Fruit fly (Drosophila melanogaster): ENCODE data around the gene CG3698.

CG3698 gene

dm6 chr3L:20789299-20789698 lies 8.9 kb downstream of the CG3698 start:
- TF ChIP-seq sage (GFP tag; optimal IDR thresholded peaks at IDR 0.05), result no peak
- TF ChIP-seq HLH106 (tag; optimal IDR thresholded peaks at IDR 0.05), result no peak
- TF ChIP-seq pan (optimal IDR thresholded peaks at IDR 0.05), result no peak
- TF ChIP-seq N (GFP tag; optimal IDR thresholded peaks at IDR 0.05), result no peak
- TF ChIP-seq Vsx2 (GFP tag; optimal IDR thresholded peaks at IDR 0.05; ENCODE audit: partially characterized antibody), result no peak
- TF ChIP-seq dl (GFP tag; optimal IDR thresholded peaks at IDR 0.05; ENCODE audit: insufficient read depth in 1 of 2, partially characterized antibody in 2 of 2), result no peak

dm6 chr3L:20787835-20788380 lies 10.3 kb downstream of the CG3698 start, which contains the start of gene CG11396:
TSS of gene CG11396 (minus strand) at chr3L:20788137.
- no peak for TF ChIP-seq rgr (GFP tag; optimal IDR thresholded peaks at IDR 0.05)
- no peak for TF ChIP-seq Vsx2 (GFP tag; optimal IDR thresholded peaks at IDR 0.05; ENCODE audit: partially characterized antibody)
- TF ChIP-seq CG32264 (GFP tag; optimal IDR thresholded peaks at IDR 0.05), result no peak
- TF ChIP-seq Hnf4 (GFP tag; optimal IDR thresholded peaks at IDR 0.05), result no peak
- TF ChIP-seq Hr83 (GFP tag; optimal IDR thresholded peaks at IDR 0.05; ENCODE audit: poor library complexity, severe bottlenecking), result peak; percentile 74
- no peak for TF ChIP-seq Dfd (GFP tag; optimal IDR thresholded peaks at IDR 0.05)

dm6 chr3L:20785742-20786427 lies 12.3 kb downstream of the CG3698 start, which contains the start of gene Pcif1:
TSS of gene Pcif1 (minus strand) at chr3L:20786197.
- TF ChIP-seq pan (optimal IDR thresholded peaks at IDR 0.05) (no peak), h (GFP tag; optimal IDR thresholded peaks at IDR 0.05) (peak; percentile 50), Hnf4 (GFP tag; optimal IDR thresholded peaks at IDR 0.05) (peak; percentile 72), sv (GFP tag; optimal IDR thresholded peaks at IDR 0.05) (peak; percentile 16), tai (GFP tag; optimal IDR thresholded peaks at IDR 0.05) (no peak), Rel (GFP tag; optimal IDR thresholded peaks at IDR 0.05) (peak; percentile 41), Rel (tag; optimal IDR thresholded peaks at IDR 0.05) (no peak), HLH106 (tag; optimal IDR thresholded peaks at IDR 0.05) (peak; percentile 17), dsf (GFP tag; optimal IDR thresholded peaks at IDR 0.05; ENCODE audit: borderline replicate concordance) (peak; percentile 59), CG32264 (GFP tag; optimal IDR thresholded peaks at IDR 0.05) (peak; percentile 11), sage (GFP tag; optimal IDR thresholded peaks at IDR 0.05) (peak; percentile 44), brk (GFP tag; optimal IDR thresholded peaks at IDR 0.05) (peak; percentile 83), Hr83 (GFP tag; optimal IDR thresholded peaks at IDR 0.05; ENCODE audit: poor library complexity, severe bottlenecking) (peak; percentile 54), CG9705 (GFP tag; optimal IDR thresholded peaks at IDR 0.05) (peak; percentile 2), dmrt93B (GFP tag; optimal IDR thresholded peaks at IDR 0.05) (no peak), woc (GFP tag; optimal IDR thresholded peaks at IDR 0.05) (peak; percentile 13)

dm6 chr3L:20784812-20785671 lies 13.1 kb downstream of the CG3698 start:
- TF ChIP-seq Rel (GFP tag; optimal IDR thresholded peaks at IDR 0.05) (no peak), Rel (tag; optimal IDR thresholded peaks at IDR 0.05) (peak; percentile 16), sv (GFP tag; optimal IDR thresholded peaks at IDR 0.05) (peak; percentile 39), Mio (GFP tag; optimal IDR thresholded peaks at IDR 0.05) (no peak), br (GFP tag; optimal IDR thresholded peaks at IDR 0.05) (no peak), brk (GFP tag; optimal IDR thresholded peaks at IDR 0.05) (no peak), CG9705 (GFP tag; optimal IDR thresholded peaks at IDR 0.05) (no peak), psq (GFP tag; optimal IDR thresholded peaks at IDR 0.05) (peak; percentile 88), woc (GFP tag; optimal IDR thresholded peaks at IDR 0.05) (peak; percentile 87), fru (GFP tag; optimal IDR thresholded peaks at IDR 0.05) (peak; percentile 36), Hr83 (GFP tag; optimal IDR thresholded peaks at IDR 0.05; ENCODE audit: poor library complexity, severe bottlenecking) (peak; percentile 24), Hr78 (GFP tag; optimal IDR thresholded peaks at IDR 0.05) (no peak), dmrt93B (GFP tag; optimal IDR thresholded peaks at IDR 0.05) (no peak), Vsx2 (GFP tag; optimal IDR thresholded peaks at IDR 0.05; ENCODE audit: partially characterized antibody) (no peak), Dfd (GFP tag; optimal IDR thresholded peaks at IDR 0.05) (no peak), sage (GFP tag; optimal IDR thresholded peaks at IDR 0.05) (peak; percentile 56), HLH106 (tag; optimal IDR thresholded peaks at IDR 0.05) (peak; percentile 53), N (GFP tag; optimal IDR thresholded peaks at IDR 0.05) (no peak), Jra (GFP tag; optimal IDR thresholded peaks at IDR 0.05) (peak; percentile 57), usp (GFP tag; optimal IDR thresholded peaks at IDR 0.05) (no peak), Sp1 (GFP tag; optimal IDR thresholded peaks at IDR 0.05) (peak; percentile 68), rgr (GFP tag; optimal IDR thresholded peaks at IDR 0.05) (peak; percentile 15), h (GFP tag; optimal IDR thresholded peaks at IDR 0.05) (peak; percentile 31), OdsH (GFP tag; optimal IDR thresholded peaks at IDR 0.05) (peak; percentile 25), jim (GFP tag; optimal IDR thresholded peaks at IDR 0.05) (no peak), CrebA (GFP tag; optimal IDR thresholded peaks at IDR 0.05; ENCODE audit: borderline replicate concordance) (no peak), foxo (GFP tag; optimal IDR thresholded peaks at IDR 0.05) (peak in 1 of 2 experiments; percentile 38), dl (GFP tag; optimal IDR thresholded peaks at IDR 0.05; ENCODE audit: insufficient read depth in 1 of 2, partially characterized antibody in 2 of 2) (peak; percentile 90 to 92), ey (GFP tag; optimal IDR thresholded peaks at IDR 0.05) (peak; percentile 33), dsf (GFP tag; optimal IDR thresholded peaks at IDR 0.05; ENCODE audit: borderline replicate concordance) (no peak), tai (GFP tag; optimal IDR thresholded peaks at IDR 0.05) (no peak), Dif (GFP tag; optimal IDR thresholded peaks at IDR 0.05; ENCODE audit: partially characterized antibody) (peak; percentile 93), Hnf4 (GFP tag; optimal IDR thresholded peaks at IDR 0.05) (no peak)
